Worm (Caenorhabditis elegans) whole organism, L4 larva: ENCODE data around the gene C27A2.7.

ENCODE experiments used
- R02D3.7 ChIP-seq: fragments of 150-350 bp; sonication (generic microtip); optimal IDR thresholded peaks from 3 replicates; lab custom pipeline; 2014; ENCODE audit warnings: missing biosample characterization, missing genetic modification characterization
- T26A8.4 ChIP-seq: fragments of 200-800 bp; sonication (Bioruptor generic); IDR thresholded peaks from 2 replicates; pipeline ENCODE4 v1.3.6; 2022; ENCODE audit warnings: missing genetic modification characterization, missing compliant biosample characterization
- Y105C5A.15 ChIP-seq: fragments of 200-800 bp; sonication (Bioruptor generic); IDR thresholded peaks from 2 replicates; pipeline ENCODE4 v1.3.6; 2022; ENCODE audit warnings: missing genetic modification characterization, missing compliant biosample characterization
- Y5F2A.4 ChIP-seq: fragments of 200-800 bp; sonication (Bioruptor generic); optimal IDR thresholded peaks from 2 replicates; lab custom pipeline; 2018; ENCODE audit warnings: mild to moderate bottlenecking, missing genetic modification characterization, missing compliant biosample characterization
- aly-2 ChIP-seq: sonication (generic microtip); optimal IDR thresholded peaks from 2 replicates; lab custom pipeline; 2018; ENCODE audit warnings: missing biosample characterization, missing genetic modification characterization
- ama-1 ChIP-seq: fragments of 150-350 bp; optimal IDR thresholded peaks from 2 replicates; lab custom pipeline; 2014; ENCODE audit warnings: inconsistent platforms, mixed read lengths
- arid-1 ChIP-seq: fragments of 200-800 bp; sonication (Bioruptor generic); conservative IDR thresholded peaks from 2 replicates; pipeline ENCODE4 v1.3.6; 2022; ENCODE audit warnings: missing genetic modification reagents, missing genetic modification characterization, missing compliant biosample characterization
- attf-4 ChIP-seq: sonication (generic microtip); optimal IDR thresholded peaks from 3 replicates; lab custom pipeline; 2017; ENCODE audit warnings: missing biosample characterization, missing genetic modification characterization
- ceh-20 ChIP-seq: fragments of 200-800 bp; sonication (Bioruptor generic); IDR thresholded peaks from 2 replicates; pipeline ENCODE4 v1.3.6; 2022; ENCODE audit warnings: missing genetic modification reagents, missing genetic modification characterization, missing compliant biosample characterization
- ceh-28 ChIP-seq: fragments of 150-350 bp; optimal IDR thresholded peaks from 2 replicates; lab custom pipeline; 2014; ENCODE audit warnings: missing biosample characterization, missing genetic modification reagents, missing genetic modification characterization
- ceh-32 ChIP-seq: sonication (generic microtip); optimal IDR thresholded peaks from 2 replicates; lab custom pipeline; 2016; ENCODE audit warnings: mild to moderate bottlenecking, missing genetic modification characterization, missing compliant biosample characterization; ENCODE audit not compliant: poor library complexity
- ceh-82 ChIP-seq: sonication (generic microtip); optimal IDR thresholded peaks from 2 replicates; lab custom pipeline; 2017; ENCODE audit warnings: missing biosample characterization, missing genetic modification characterization
- ces-1 ChIP-seq: fragments of 150-350 bp; sonication (generic microtip); optimal IDR thresholded peaks from 4 replicates; lab custom pipeline; 2014; ENCODE audit warnings: missing biosample characterization, missing genetic modification reagents, missing genetic modification characterization
- ctbp-1 ChIP-seq: fragments of 200-800 bp; sonication (Bioruptor generic); IDR thresholded peaks from 2 replicates; pipeline ENCODE4 v1.3.6; 2022; ENCODE audit warnings: missing genetic modification reagents, missing genetic modification characterization, missing compliant biosample characterization
- daf-12 ChIP-seq: fragments of 150-350 bp; optimal IDR thresholded peaks from 2 replicates; lab custom pipeline; 2014; ENCODE audit warnings: missing biosample characterization, missing genetic modification reagents, missing genetic modification characterization
- daf-19 ChIP-seq: fragments of 200-800 bp; sonication (Bioruptor generic); conservative IDR thresholded peaks from 2 replicates; pipeline ENCODE4 v1.3.6; 2022; ENCODE audit warnings: missing genetic modification characterization, missing compliant biosample characterization
- daf-8 ChIP-seq: fragments of 200-800 bp; sonication (Bioruptor generic); IDR thresholded peaks from 2 replicates; pipeline ENCODE4 v1.3.6; 2022; ENCODE audit warnings: missing genetic modification characterization, missing compliant biosample characterization
- dmd-6 ChIP-seq: fragments of 200-800 bp; sonication (Bioruptor generic); IDR thresholded peaks from 2 replicates; pipeline ENCODE4 v1.3.6; 2022; ENCODE audit warnings: missing genetic modification reagents, missing genetic modification characterization, missing compliant biosample characterization
- dpl-1 ChIP-seq: fragments of 150-350 bp; optimal IDR thresholded peaks from 2 replicates; lab custom pipeline; 2014; ENCODE audit warnings: missing biosample characterization, missing genetic modification reagents, missing genetic modification characterization
- egl-27 ChIP-seq: sonication (generic microtip); optimal IDR thresholded peaks from 3 replicates; lab custom pipeline; 2017; ENCODE audit warnings: missing biosample characterization, missing genetic modification reagents, missing genetic modification characterization
- hif-1 ChIP-seq, 2 experiments: sonication (generic microtip); optimal IDR thresholded peaks; 2 replicates each; lab custom pipeline; 2016 to 2017; ENCODE audit warnings: missing compliant biosample characterization in 2 of 2, missing genetic modification characterization in 2 of 2, missing genetic modification reagents in 2 of 2, missing genotype in 2 of 2, mild to moderate bottlenecking in 1 of 2
- hlh-11 ChIP-seq: fragments of 200-800 bp; sonication (Bioruptor generic); optimal IDR thresholded peaks from 2 replicates; lab custom pipeline; 2018; ENCODE audit warnings: mild to moderate bottlenecking, missing genetic modification characterization, missing compliant biosample characterization
- hlh-30 ChIP-seq: sonication (generic microtip); optimal IDR thresholded peaks from 2 replicates; lab custom pipeline; 2017; ENCODE audit warnings: antibody characterized with exemption, mild to moderate bottlenecking, missing genetic modification characterization, missing compliant biosample characterization; ENCODE audit not compliant: insufficient read depth
- jun-1 ChIP-seq: fragments of 150-350 bp; optimal IDR thresholded peaks from 2 replicates; lab custom pipeline; 2014; ENCODE audit warnings: missing biosample characterization, missing genetic modification reagents, missing genetic modification characterization
- lin-1 ChIP-seq: fragments of 200-800 bp; sonication (Bioruptor generic); IDR thresholded peaks from 2 replicates; pipeline ENCODE4 v1.3.6; 2022; ENCODE audit warnings: missing genetic modification reagents, missing genetic modification characterization, missing compliant biosample characterization
- lin-13 ChIP-seq: fragments of 150-350 bp; optimal IDR thresholded peaks from 2 replicates; lab custom pipeline; 2014; ENCODE audit warnings: missing biosample characterization, missing genetic modification reagents, missing genetic modification characterization
- lin-38 ChIP-seq: fragments of 200-800 bp; sonication (Bioruptor generic); IDR thresholded peaks from 2 replicates; pipeline ENCODE4 v1.3.6; 2022; ENCODE audit warnings: missing genetic modification reagents, missing genetic modification characterization, missing compliant biosample characterization
- lin-39 ChIP-seq: fragments of 150-350 bp; optimal IDR thresholded peaks from 2 replicates; lab custom pipeline; 2014; ENCODE audit warnings: missing biosample characterization, missing genetic modification reagents, missing genetic modification characterization
- madf-5 ChIP-seq, 2 experiments: fragments of 200-800 bp; sonication (Bioruptor generic); IDR thresholded peaks; 2 replicates each; pipeline ENCODE4 v1.3.6; 2022; ENCODE audit warnings: missing compliant biosample characterization in 2 of 2, missing genetic modification characterization in 2 of 2
- mdl-1 ChIP-seq, 2 experiments: fragments of 150-350 bp in 1 of 2; sonication (generic microtip) in 1 of 2; optimal IDR thresholded peaks; 2 replicates each; lab custom pipeline; 2014 to 2017; ENCODE audit warnings: missing biosample characterization in 2 of 2, missing genetic modification characterization in 2 of 2
- mdt-29 ChIP-seq: fragments of 200-800 bp; sonication (Bioruptor generic); IDR thresholded peaks from 2 replicates; pipeline ENCODE4 v1.3.6; 2022; ENCODE audit warnings: missing genetic modification reagents, missing genetic modification characterization, missing compliant biosample characterization
- mes-2 ChIP-seq: sonication (generic microtip); optimal IDR thresholded peaks from 2 replicates; lab custom pipeline; 2016; ENCODE audit warnings: missing genotype, mild to moderate bottlenecking, missing genetic modification characterization, missing compliant biosample characterization; ENCODE audit not compliant: poor library complexity, severe bottlenecking
- mxl-2 ChIP-seq: fragments of 200-800 bp; sonication (Bioruptor generic); conservative IDR thresholded peaks from 2 replicates; pipeline ENCODE4 v1.3.6; 2022; ENCODE audit warnings: missing genetic modification reagents, missing genetic modification characterization, missing compliant biosample characterization
- nhr-237 ChIP-seq: sonication (generic microtip); optimal IDR thresholded peaks from 2 replicates; lab custom pipeline; 2017; ENCODE audit warnings: missing biosample characterization, missing genetic modification characterization
- nhr-25 ChIP-seq: sonication (generic microtip); optimal IDR thresholded peaks from 2 replicates; lab custom pipeline; 2017; ENCODE audit warnings: missing genetic modification characterization, mild to moderate bottlenecking, missing compliant biosample characterization, antibody characterized with exemption, moderate library complexity, borderline replicate concordance; ENCODE audit not compliant: insufficient read depth
- nhr-41 ChIP-seq: fragments of 200-800 bp; sonication (Bioruptor generic); IDR thresholded peaks from 2 replicates; pipeline ENCODE4 v1.3.6; 2022; ENCODE audit warnings: missing genetic modification reagents, missing genetic modification characterization, missing compliant biosample characterization
- nhr-42 ChIP-seq: fragments of 200-800 bp; sonication (Bioruptor generic); IDR thresholded peaks from 2 replicates; pipeline ENCODE4 v1.3.6; 2022; ENCODE audit warnings: missing genetic modification characterization, missing compliant biosample characterization
- nhr-76 ChIP-seq: fragments of 150-350 bp; optimal IDR thresholded peaks from 2 replicates; lab custom pipeline; 2014; ENCODE audit warnings: missing biosample characterization, missing genetic modification characterization
- nhr-77 ChIP-seq: fragments of 150-350 bp; optimal IDR thresholded peaks from 2 replicates; lab custom pipeline; 2014; ENCODE audit warnings: missing biosample characterization, missing genetic modification characterization
- pqm-1 ChIP-seq: sonication (generic microtip); optimal IDR thresholded peaks from 2 replicates; lab custom pipeline; 2017; ENCODE audit warnings: missing biosample characterization, missing genetic modification characterization
- skn-1 ChIP-seq: fragments of 150-350 bp; optimal IDR thresholded peaks from 2 replicates; lab custom pipeline; 2014; ENCODE audit warnings: missing biosample characterization, missing genetic modification characterization
- snpc-1.2 ChIP-seq: fragments of 200-800 bp; sonication (Bioruptor generic); IDR thresholded peaks from 2 replicates; pipeline ENCODE4 v1.3.6; 2022; ENCODE audit warnings: missing genetic modification reagents, missing genetic modification characterization, missing compliant biosample characterization
- spr-1 ChIP-seq: sonication (generic microtip); optimal IDR thresholded peaks from 2 replicates; lab custom pipeline; 2016; ENCODE audit warnings: mild to moderate bottlenecking, missing genetic modification characterization, missing compliant biosample characterization
- spr-3 ChIP-seq: fragments of 200-800 bp; sonication (Bioruptor generic); optimal IDR thresholded peaks from 2 replicates; lab custom pipeline; 2018; ENCODE audit warnings: mild to moderate bottlenecking, missing genetic modification characterization, missing compliant biosample characterization
- unc-39 ChIP-seq: sonication (generic microtip); optimal IDR thresholded peaks from 2 replicates; lab custom pipeline; 2017; ENCODE audit warnings: missing biosample characterization, missing genetic modification characterization
- unc-62 ChIP-seq, 3 experiments: fragments of 150-350 bp in 1 of 3; sonication (generic microtip); optimal IDR thresholded peaks in 2 of 3; peaks in 1 of 3; 1 replicate in 1 of 3; 2 replicates in 2 of 3; lab custom pipeline; 2014 to 2017; ENCODE audit warnings: missing biosample characterization in 3 of 3, missing genetic modification characterization in 3 of 3, missing genetic modification reagents in 3 of 3, missing genotype in 1 of 3
- vab-7 ChIP-seq: fragments of 200-800 bp; sonication (Bioruptor generic); IDR thresholded peaks from 2 replicates; pipeline ENCODE4 v1.3.6; 2022; ENCODE audit warnings: missing genetic modification reagents, missing genetic modification characterization, missing compliant biosample characterization
- zag-1 ChIP-seq: fragments of 150-350 bp; optimal IDR thresholded peaks from 2 replicates; lab custom pipeline; 2014; ENCODE audit warnings: missing biosample characterization, missing genetic modification characterization
- zfp-3 ChIP-seq: fragments of 200-800 bp; sonication (Bioruptor generic); conservative IDR thresholded peaks from 2 replicates; pipeline ENCODE4 v1.3.6; 2022; ENCODE audit warnings: missing genetic modification reagents, missing genetic modification characterization, missing compliant biosample characterization
- zip-11 ChIP-seq: fragments of 200-800 bp; sonication (Bioruptor generic); IDR thresholded peaks from 2 replicates; pipeline ENCODE4 v1.3.6; 2022; ENCODE audit warnings: missing genetic modification characterization, missing compliant biosample characterization

C27A2.7 gene

DNA sequence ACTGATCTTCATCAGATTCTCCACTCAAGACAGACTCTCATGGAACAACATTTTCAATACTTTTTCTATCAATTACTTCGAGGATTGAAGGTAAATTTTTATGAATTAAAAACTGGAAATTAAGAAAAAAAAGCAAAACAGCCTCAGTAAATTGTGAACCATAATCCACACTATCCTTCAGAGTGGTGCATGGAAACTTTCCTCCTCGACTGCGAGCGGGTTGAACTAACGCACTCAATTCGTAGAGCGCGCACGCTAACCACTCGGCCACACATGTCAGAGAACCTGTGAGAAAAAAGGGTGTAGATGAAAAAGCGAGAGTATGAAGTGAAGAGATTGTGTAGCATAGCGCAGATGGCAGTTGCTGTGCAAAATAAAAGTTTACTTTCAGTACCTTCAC, 33.9 kb upstream of the C27A2.7 start:
- peak; percentile 75 for TF ChIP-seq Y5F2A.4 (GFP tag; lab: Kevin White, UChicago)
- no peak for TF ChIP-seq unc-39 (tag; lab: Kevin White, UChicago)
- no peak for TF ChIP-seq attf-4 (tag; lab: Kevin White, UChicago)
- TF ChIP-seq madf-5 (GFP tag; IDR thresholded peaks at IDR 0.05; lab: Robert Waterston, UW), result peak; percentile 83 to 84; a peak in 3 of 4 replicates
- no peak for TF ChIP-seq egl-27 (tag; lab: Kevin White, UChicago)
- TF ChIP-seq hlh-30 (tag; lab: Kevin White, UChicago), result peak; percentile 70
- peak; percentile 89 for TF ChIP-seq ctbp-1 (GFP tag; lab: Robert Waterston, UW)
- TF ChIP-seq jun-1 (tag; lab: Kevin White, UChicago), result no peak
- peak; percentile 4 for TF ChIP-seq R02D3.7 (tag; lab: Kevin White, UChicago)
- no peak for TF ChIP-seq daf-8 (GFP tag; lab: Robert Waterston, UW)
- TF ChIP-seq arid-1 (GFP tag; lab: Robert Waterston, UW), result peak; percentile 90
- TF ChIP-seq lin-13, result peak; percentile 48
- TF ChIP-seq ceh-20 (GFP tag; lab: Robert Waterston, UW), result peak; percentile 81; the same call in 1 of the 2 replicates
- no peak for TF ChIP-seq ceh-28 (tag; lab: Kevin White, UChicago)
- peak; percentile 73; the same call in 1 of the 2 replicates for TF ChIP-seq zip-11 (GFP tag; lab: Robert Waterston, UW)
- no peak for TF ChIP-seq zag-1 (tag; lab: Kevin White, UChicago)
- no peak for TF ChIP-seq nhr-77 (tag; lab: Kevin White, UChicago)
- TF ChIP-seq lin-38 (GFP tag; lab: Robert Waterston, UW), result no peak; the same call in none of the 2 replicates
- peak; percentile 39 for TF ChIP-seq dpl-1 (GFP tag; lab: Kevin White, UChicago)
- TF ChIP-seq hif-1 (tag; optimal IDR thresholded peaks at IDR 0.05; lab: Kevin White, UChicago), result peak in 1 of 2 experiments; percentile 25
- TF ChIP-seq aly-2 (tag; lab: Kevin White, UChicago), result peak; percentile 4
- peak; percentile 83 for TF ChIP-seq nhr-42 (GFP tag; lab: Robert Waterston, UW)
- peak in 1 of 2 experiments; percentile 82 for TF ChIP-seq unc-62 (GFP tag; optimal IDR thresholded peaks at IDR 0.05 in 1 of 2; lab: Kevin White, UChicago)
- no peak for TF ChIP-seq unc-62 (tag; optimal IDR thresholded peaks at IDR 0.05; lab: Kevin White, UChicago)
- no peak for TF ChIP-seq skn-1 (tag; lab: Kevin White, UChicago)
- TF ChIP-seq nhr-41 (GFP tag; lab: Robert Waterston, UW), result peak; percentile 96
- TF ChIP-seq hlh-11 (tag; lab: Kevin White, UChicago), result no peak
- peak; percentile 59 for TF ChIP-seq mdt-29
- TF ChIP-seq mdl-1 (tag; optimal IDR thresholded peaks at IDR 0.05; lab: Kevin White, UChicago), result peak in 1 of 2 experiments; percentile 28
- no peak for TF ChIP-seq nhr-25 (tag; lab: Kevin White, UChicago)
- peak; percentile 67; the same call in 1 of the 2 replicates for TF ChIP-seq mxl-2 (GFP tag; lab: Robert Waterston, UW)
- peak; percentile 85; the same call in 1 of the 2 replicates for TF ChIP-seq lin-1 (GFP tag; lab: Robert Waterston, UW)
- no peak for TF ChIP-seq daf-12 (tag; lab: Kevin White, UChicago)
- no peak for TF ChIP-seq nhr-76 (tag; lab: Kevin White, UChicago)
- peak; percentile 91 for TF ChIP-seq vab-7
- TF ChIP-seq dmd-6 (GFP tag; lab: Robert Waterston, UW), result peak; percentile 82
- no peak for TF ChIP-seq daf-19
- TF ChIP-seq Y105C5A.15 (GFP tag; lab: Robert Waterston, UW), result peak; percentile 76; the same call in 1 of the 2 replicates
- TF ChIP-seq T26A8.4 (GFP tag; lab: Robert Waterston, UW), result no peak; the same call in 1 of the 2 replicates
- peak; percentile 66; the same call in 1 of the 2 replicates for TF ChIP-seq zfp-3
- TF ChIP-seq snpc-1.2 (GFP tag; lab: Robert Waterston, UW), result no peak; the same call in 1 of the 2 replicates
- TF ChIP-seq spr-1, result peak; percentile 86
- no peak for TF ChIP-seq nhr-237 (tag; lab: Kevin White, UChicago)
- no peak for TF ChIP-seq pqm-1 (tag; lab: Kevin White, UChicago)
- TF ChIP-seq lin-39 (tag; lab: Kevin White, UChicago), result no peak
- TF ChIP-seq mes-2 (tag; lab: Kevin White, UChicago), result peak; percentile 92
- no peak for TF ChIP-seq ceh-82 (tag; lab: Kevin White, UChicago)
- no peak for TF ChIP-seq ama-1
- TF ChIP-seq ceh-32, result no peak
- TF ChIP-seq spr-3 (GFP tag; lab: Kevin White, UChicago), result peak; percentile 75
- peak; percentile 29 for TF ChIP-seq ces-1 (GFP tag; lab: Kevin White, UChicago)
